Fruit fly (Drosophila melanogaster) whole organism, embryonic: Measurements from ENCODE around the gene Vti1b.
A peak's percentile ranks its signal among the peaks of the same experiment; 100 is the strongest.

Experiments
- Abd-B ChIP-seq: fragments of 200-800 bp; sonication (Bioruptor generic); optimal IDR thresholded peaks from 2 replicates; lab custom pipeline; 2018; ENCODE audit warnings: missing biosample characterization, mild to moderate bottlenecking, missing genetic modification characterization, moderate library complexity
- CG10543 ChIP-seq: fragments of 200-800 bp; sonication (Bioruptor generic); optimal IDR thresholded peaks from 3 replicates; lab custom pipeline; 2017; ENCODE audit warnings: missing biosample characterization, mild to moderate bottlenecking, missing genetic modification characterization, moderate library complexity
- CG11398 ChIP-seq: fragments of 200-800 bp; sonication (Bioruptor generic); optimal IDR thresholded peaks from 2 replicates; lab custom pipeline; 2016; ENCODE audit warnings: missing biosample characterization, missing genetic modification characterization
- CG11696 ChIP-seq: fragments of 200-800 bp; sonication (Bioruptor generic); IDR thresholded peaks from 2 replicates; pipeline ENCODE4 v1.3.6; 2022; ENCODE audit warnings: missing biosample characterization, missing genetic modification characterization
- CG12769 ChIP-seq: fragments of 200-800 bp; sonication (Bioruptor generic); optimal IDR thresholded peaks from 2 replicates; lab custom pipeline; 2019; ENCODE audit warnings: missing biosample characterization, mild to moderate bottlenecking, missing genetic modification characterization, moderate library complexity
- CG14965 ChIP-seq: fragments of 200-800 bp; sonication (Bioruptor generic); optimal IDR thresholded peaks from 2 replicates; lab custom pipeline; 2016; ENCODE audit warnings: missing biosample characterization, missing genetic modification characterization, borderline replicate concordance
- CG15269 ChIP-seq: fragments of 200-800 bp; sonication (Bioruptor generic); optimal IDR thresholded peaks from 2 replicates; lab custom pipeline; 2018; ENCODE audit warnings: missing biosample characterization, mild to moderate bottlenecking, missing genetic modification characterization, moderate library complexity
- CG15479 ChIP-seq: fragments of 200-800 bp; sonication (Bioruptor generic); optimal IDR thresholded peaks from 3 replicates; lab custom pipeline; 2019; ENCODE audit warnings: missing biosample characterization, mild to moderate bottlenecking, missing genetic modification characterization, moderate library complexity
- CG15514 ChIP-seq: fragments of 200-800 bp; sonication (Bioruptor generic); optimal IDR thresholded peaks from 3 replicates; lab custom pipeline; 2017; ENCODE audit warnings: missing biosample characterization, missing genetic modification characterization, mild to moderate bottlenecking, moderate library complexity, missing genetic modification reagents
- CG17912 ChIP-seq: fragments of 200-800 bp; sonication (Bioruptor generic); optimal IDR thresholded peaks from 2 replicates; lab custom pipeline; 2018; ENCODE audit warnings: missing biosample characterization, mild to moderate bottlenecking, missing genetic modification characterization
- CG18476 ChIP-seq: fragments of 200-800 bp; sonication (Bioruptor generic); optimal IDR thresholded peaks from 2 replicates; lab custom pipeline; 2016; ENCODE audit warnings: missing biosample characterization, mild to moderate bottlenecking, missing genetic modification characterization
- CG30020 ChIP-seq: fragments of 200-800 bp; optimal IDR thresholded peaks from 2 replicates; lab custom pipeline; 2019; ENCODE audit warnings: missing biosample characterization, mild to moderate bottlenecking, missing genetic modification characterization, moderate library complexity
- CG3065 ChIP-seq: fragments of 200-800 bp; sonication (Bioruptor generic); optimal IDR thresholded peaks from 2 replicates; lab custom pipeline; 2016; ENCODE audit warnings: missing biosample characterization, missing genetic modification characterization
- CG32772 ChIP-seq: fragments of 200-800 bp; sonication (Bioruptor generic); IDR thresholded peaks from 2 replicates; pipeline ENCODE4 v1.3.6; 2022; ENCODE audit warnings: missing biosample characterization, missing genetic modification characterization
- CG33557 ChIP-seq: fragments of 200-800 bp; sonication (Bioruptor generic); optimal IDR thresholded peaks from 2 replicates; lab custom pipeline; 2019; ENCODE audit warnings: missing biosample characterization, mild to moderate bottlenecking, missing genetic modification characterization, moderate library complexity
- CG3995 ChIP-seq: fragments of 200-800 bp; sonication (Bioruptor generic); optimal IDR thresholded peaks from 3 replicates; lab custom pipeline; 2016; ENCODE audit warnings: missing biosample characterization, missing genetic modification characterization
- CG7745 ChIP-seq: fragments of 200-800 bp; sonication (Bioruptor generic); optimal IDR thresholded peaks from 2 replicates; lab custom pipeline; 2018; ENCODE audit warnings: missing biosample characterization, mild to moderate bottlenecking, missing genetic modification characterization, moderate library complexity
- Dek ChIP-seq: fragments of 200-800 bp; sonication (Bioruptor generic); optimal IDR thresholded peaks from 3 replicates; lab custom pipeline; 2019; ENCODE audit warnings: missing biosample characterization, mild to moderate bottlenecking, missing genetic modification characterization, moderate library complexity
- E2f1 ChIP-seq: fragments of 200-800 bp; sonication (Bioruptor generic); IDR thresholded peaks from 2 replicates; pipeline ENCODE4 v1.3.6; 2022; ENCODE audit warnings: missing biosample characterization, missing genetic modification characterization
- Fer2 ChIP-seq: fragments of 200-800 bp; sonication (Bioruptor generic); optimal IDR thresholded peaks from 2 replicates; lab custom pipeline; 2018; ENCODE audit warnings: missing biosample characterization, mild to moderate bottlenecking, missing genetic modification characterization, moderate library complexity
- Hmr ChIP-seq: fragments of 200-800 bp; sonication (Bioruptor generic); optimal IDR thresholded peaks from 3 replicates; lab custom pipeline; 2017; ENCODE audit warnings: mild to moderate bottlenecking, missing biosample characterization, missing genetic modification reagents, missing genetic modification characterization
- Hr51 ChIP-seq, 2 experiments: fragments of 200-800 bp; sonication (Bioruptor generic); optimal IDR thresholded peaks; 2 replicates in 1 of 2; 3 replicates in 1 of 2; lab custom pipeline; 2016 to 2018; ENCODE audit warnings: missing biosample characterization in 2 of 2, missing genetic modification characterization in 2 of 2, mild to moderate bottlenecking in 1 of 2, moderate library complexity in 1 of 2
- Nf-YC ChIP-seq: fragments of 200-800 bp; optimal IDR thresholded peaks from 3 replicates; lab custom pipeline; 2019; ENCODE audit warnings: missing biosample characterization, mild to moderate bottlenecking, missing genetic modification characterization, moderate library complexity
- Ravus ChIP-seq: fragments of 200-800 bp; sonication (Bioruptor generic); IDR thresholded peaks from 2 replicates; pipeline ENCODE4 v1.3.6; 2022; ENCODE audit warnings: missing biosample characterization, missing genetic modification characterization
- Ssrp ChIP-seq: fragments of 200-800 bp; sonication (Bioruptor generic); optimal IDR thresholded peaks from 2 replicates; lab custom pipeline; 2018; ENCODE audit warnings: missing biosample characterization, mild to moderate bottlenecking, missing genetic modification characterization, moderate library complexity
- Taf1 ChIP-seq: fragments of 200-800 bp; sonication (Bioruptor generic); IDR thresholded peaks from 2 replicates; pipeline ENCODE4 v1.3.6; 2022; ENCODE audit warnings: missing biosample characterization, missing genetic modification characterization
- Trl ChIP-seq, 3 experiments: fragments of >200 bp in 2 of 3; fragments of 200-800 bp in 1 of 3; sonication (Bioruptor generic) in 1 of 3; optimal IDR thresholded peaks; 2 replicates in 1 of 3; 3 replicates in 2 of 3; lab custom pipeline; 2016 to 2017; ENCODE audit warnings: missing biosample characterization in 1 of 3, missing genetic modification characterization in 1 of 3
- Xrp1 ChIP-seq: fragments of 200-800 bp; sonication (Bioruptor generic); IDR thresholded peaks from 2 replicates; pipeline ENCODE4 v1.3.6; 2022; ENCODE audit warnings: missing biosample characterization, missing genetic modification characterization
- ase ChIP-seq: fragments of 200-800 bp; sonication (Bioruptor generic); IDR thresholded peaks from 3 replicates; pipeline ENCODE4 v1.3.6; 2022; ENCODE audit warnings: missing biosample characterization, missing genetic modification characterization
- br ChIP-seq: fragments of >200 bp; optimal IDR thresholded peaks from 2 replicates; lab custom pipeline; 2017
- fd64A ChIP-seq: fragments of 200-800 bp; sonication (Bioruptor generic); optimal IDR thresholded peaks from 3 replicates; lab custom pipeline; 2018; ENCODE audit warnings: missing biosample characterization, mild to moderate bottlenecking, missing genetic modification characterization
- ftz-f1 ChIP-seq: fragments of 200-800 bp; sonication (Bioruptor generic); optimal IDR thresholded peaks from 2 replicates; lab custom pipeline; 2016; ENCODE audit warnings: missing biosample characterization, missing genetic modification characterization
- gce ChIP-seq: fragments of 200-800 bp; sonication (Bioruptor generic); IDR thresholded peaks from 3 replicates; pipeline ENCODE4 v1.3.6; 2022; ENCODE audit warnings: missing biosample characterization, missing genetic modification characterization
- gcm ChIP-seq: fragments of 200-800 bp; sonication (Bioruptor generic); optimal IDR thresholded peaks from 2 replicates; lab custom pipeline; 2019; ENCODE audit warnings: missing biosample characterization, mild to moderate bottlenecking, missing genetic modification characterization, moderate library complexity
- gcm2 ChIP-seq: fragments of 200-800 bp; sonication (Bioruptor generic); optimal IDR thresholded peaks from 2 replicates; lab custom pipeline; 2016; ENCODE audit warnings: missing biosample characterization, missing genetic modification characterization
- jing ChIP-seq: fragments of 200-800 bp; sonication (Bioruptor generic); optimal IDR thresholded peaks from 2 replicates; lab custom pipeline; 2018; ENCODE audit warnings: missing biosample characterization, mild to moderate bottlenecking, missing genetic modification characterization
- lov ChIP-seq, 2 experiments: fragments of 200-800 bp in 1 of 2; fragments of >200 bp in 1 of 2; sonication (Bioruptor generic) in 1 of 2; IDR thresholded peaks in 1 of 2; optimal IDR thresholded peaks in 1 of 2; 2 replicates in 1 of 2; 3 replicates in 1 of 2; pipeline versions ENCODE4 v1.3.6 to Lab custom; 2017 to 2022; ENCODE audit warnings: missing biosample characterization in 1 of 2, missing genetic modification characterization in 1 of 2
- oc ChIP-seq: fragments of 200-800 bp; sonication (Bioruptor generic); optimal IDR thresholded peaks from 2 replicates; lab custom pipeline; 2018; ENCODE audit warnings: missing biosample characterization, mild to moderate bottlenecking, missing genetic modification characterization, moderate library complexity
- pb ChIP-seq: fragments of 200-800 bp; sonication (Bioruptor generic); optimal IDR thresholded peaks from 3 replicates; lab custom pipeline; 2016; ENCODE audit warnings: missing biosample characterization, missing genetic modification characterization
- pros ChIP-seq: fragments of 200-800 bp; sonication (Bioruptor generic); optimal IDR thresholded peaks from 3 replicates; lab custom pipeline; 2019; ENCODE audit warnings: missing biosample characterization, mild to moderate bottlenecking, missing genetic modification characterization, moderate library complexity
- pzg ChIP-seq: fragments of 200-800 bp; sonication (Bioruptor generic); optimal IDR thresholded peaks from 3 replicates; lab custom pipeline; 2018; ENCODE audit warnings: missing biosample characterization, mild to moderate bottlenecking, missing genetic modification characterization, moderate library complexity
- run ChIP-seq: fragments of 200-800 bp; sonication (Bioruptor generic); optimal IDR thresholded peaks from 3 replicates; lab custom pipeline; 2018; ENCODE audit warnings: missing biosample characterization, mild to moderate bottlenecking, missing genetic modification characterization
- sc ChIP-seq, 3 experiments: fragments of >200 bp in 2 of 3; fragments of 200-800 bp in 1 of 3; sonication (Bioruptor generic) in 1 of 3; optimal IDR thresholded peaks; 2 replicates in 2 of 3; 3 replicates in 1 of 3; lab custom pipeline; 2017; ENCODE audit warnings: mild to moderate bottlenecking in 1 of 3, missing biosample characterization in 1 of 3, missing genetic modification characterization in 1 of 3, missing genetic modification reagents in 1 of 3
- sob ChIP-seq: fragments of 200-800 bp; sonication (Bioruptor generic); IDR thresholded peaks from 2 replicates; pipeline ENCODE4 v1.3.6; 2022; ENCODE audit warnings: missing biosample characterization, missing genetic modification characterization
- tin ChIP-seq: fragments of 200-800 bp; sonication (Bioruptor generic); optimal IDR thresholded peaks from 3 replicates; lab custom pipeline; 2016; ENCODE audit warnings: missing biosample characterization, missing genetic modification characterization
- trem ChIP-seq: fragments of 200-800 bp; optimal IDR thresholded peaks from 3 replicates; lab custom pipeline; 2019; ENCODE audit warnings: missing biosample characterization, mild to moderate bottlenecking, missing genetic modification characterization, moderate library complexity
- ttk ChIP-seq: fragments of 200-800 bp; sonication (Bioruptor generic); IDR thresholded peaks from 2 replicates; pipeline ENCODE4 v2.1.2; 2022; ENCODE audit warnings: missing biosample characterization, missing genetic modification characterization
- tx ChIP-seq: fragments of 200-800 bp; sonication (Bioruptor generic); optimal IDR thresholded peaks from 2 replicates; lab custom pipeline; 2016; ENCODE audit warnings: missing biosample characterization, missing genetic modification characterization
- z ChIP-seq: fragments of 200-800 bp; sonication (Bioruptor generic); IDR thresholded peaks from 3 replicates; pipeline ENCODE4 v1.3.6; 2022; ENCODE audit warnings: missing biosample characterization, missing genetic modification characterization

The Vti1b gene

dm6 chr3R:18371346-18371745, 25.4 kb upstream of the Vti1b start (continued):
- TF ChIP-seq CG12769 (tag; lab: Kevin White, UChicago) (no peak), z (GFP tag; lab: Robert Waterston, UW) (no peak), Ssrp (tag; lab: Kevin White, UChicago) (no peak), CG3995 (GFP tag; lab: Kevin White, UChicago) (no peak), ase (GFP tag; lab: Robert Waterston, UW) (peak; percentile 49; the same call in 1 of the 3 replicates), Fer2 (no peak), CG33557 (GFP tag; lab: Kevin White, UChicago) (no peak), tx (no peak), CG32772 (GFP tag; lab: Robert Waterston, UW) (peak; percentile 45; the same call in 1 of the 2 replicates), br (lab: Kevin White, UChicago) (no peak), CG15479 (GFP tag; lab: Kevin White, UChicago) (no peak), CG30020 (tag; lab: Kevin White, UChicago) (no peak), CG18476 (GFP tag; lab: Kevin White, UChicago) (no peak), Xrp1 (GFP tag; lab: Robert Waterston, UW) (0 out of 2 replicates have a peak, but pooled peaks have one; percentile 27), tin (GFP tag; lab: Kevin White, UChicago) (no peak), sc (optimal IDR thresholded peaks at IDR 0.05; lab: Kevin White, UChicago) (no peak), sc (GFP tag; optimal IDR thresholded peaks at IDR 0.05; lab: Kevin White, UChicago) (no peak), run (tag; lab: Kevin White, UChicago) (no peak), Taf1 (GFP tag; lab: Robert Waterston, UW) (no peak), trem (tag; lab: Kevin White, UChicago) (no peak), gce (GFP tag; lab: Robert Waterston, UW) (no peak), gcm (GFP tag; lab: Kevin White, UChicago) (no peak), CG11696 (GFP tag; lab: Robert Waterston, UW) (no peak), CG14965 (GFP tag; lab: Kevin White, UChicago) (no peak), Hmr (GFP tag; lab: Kevin White, UChicago) (no peak), jing (GFP tag; lab: Kevin White, UChicago) (no peak), Hr51 (GFP tag; optimal IDR thresholded peaks at IDR 0.05; lab: Kevin White, UChicago) (no peak), sob (GFP tag; lab: Robert Waterston, UW) (0 out of 2 replicates have a peak, but pooled peaks have one; percentile 29), pros (GFP tag; lab: Kevin White, UChicago) (no peak), lov (optimal IDR thresholded peaks at IDR 0.05; lab: Kevin White, UChicago) (no peak), lov (GFP tag; IDR thresholded peaks at IDR 0.05; lab: Robert Waterston, UW) (0 out of 3 replicates have a peak, but pooled peaks have one; percentile 24), gcm2 (no peak), CG7745 (tag; lab: Kevin White, UChicago) (no peak), ttk (0 out of 2 replicates have a peak, but pooled peaks have one; percentile 41), Dek (tag; lab: Kevin White, UChicago) (no peak), Nf-YC (peak; percentile 84), CG11398 (GFP tag; lab: Kevin White, UChicago) (no peak), Ravus (no peak), fd64A (GFP tag; lab: Kevin White, UChicago) (no peak), oc (tag; lab: Kevin White, UChicago) (no peak), ftz-f1 (GFP tag; lab: Kevin White, UChicago) (no peak), CG17912 (GFP tag; lab: Kevin White, UChicago) (no peak), CG10543 (GFP tag; lab: Kevin White, UChicago) (no peak), pb (GFP tag; lab: Kevin White, UChicago) (no peak), pzg (GFP tag; lab: Kevin White, UChicago) (no peak), Abd-B (GFP tag; lab: Kevin White, UChicago) (no peak), Trl (optimal IDR thresholded peaks at IDR 0.05; lab: Kevin White, UChicago) (peak in 1 of 2 experiments; percentile 26), Trl (GFP tag; optimal IDR thresholded peaks at IDR 0.05; lab: Kevin White, UChicago) (no peak), CG15269 (tag; lab: Kevin White, UChicago) (no peak), CG15514 (GFP tag; lab: Kevin White, UChicago) (no peak), CG3065 (GFP tag; lab: Kevin White, UChicago) (no peak), E2f1 (GFP tag; lab: Robert Waterston, UW) (0 out of 2 replicates have a peak, but pooled peaks have one; percentile 19)
